Worm (Caenorhabditis elegans) whole organism, early embryonic: ENCODE data around the gene lin-5.

Experiments used
- B0310.2 ChIP-seq: sonication (generic microtip); optimal IDR thresholded peaks from 2 replicates; lab custom pipeline; 2016; ENCODE audit warnings: mild to moderate bottlenecking, missing genetic modification characterization, missing compliant biosample characterization
- F13C5.2 ChIP-seq: sonication (generic microtip); optimal IDR thresholded peaks from 2 replicates; lab custom pipeline; 2017; ENCODE audit warnings: mild to moderate bottlenecking, missing genetic modification characterization, inconsistent platforms, missing compliant biosample characterization
- aly-1 ChIP-seq: sonication (generic microtip); optimal IDR thresholded peaks from 2 replicates; lab custom pipeline; 2016; ENCODE audit warnings: missing genetic modification characterization, missing compliant biosample characterization
- ama-1 ChIP-seq: fragments of 150-350 bp; optimal IDR thresholded peaks from 2 replicates; lab custom pipeline; 2014
- ceh-13 ChIP-seq: fragments of 200-800 bp; sonication (Bioruptor generic); optimal IDR thresholded peaks from 2 replicates; lab custom pipeline; 2018; ENCODE audit warnings: mild to moderate bottlenecking, missing genetic modification characterization, missing compliant biosample characterization
- ceh-36 ChIP-seq: sonication (generic microtip); optimal IDR thresholded peaks from 2 replicates; lab custom pipeline; 2016; ENCODE audit warnings: missing genetic modification characterization, inconsistent platforms, missing compliant biosample characterization
- ets-7 ChIP-seq: sonication (generic microtip); optimal IDR thresholded peaks from 2 replicates; lab custom pipeline; 2016; ENCODE audit warnings: missing genotype, missing genetic modification characterization, missing compliant biosample characterization
- flt-1 ChIP-seq: fragments of 200-800 bp; sonication (Bioruptor generic); IDR thresholded peaks from 2 replicates; pipeline ENCODE4 v1.3.6; 2022; ENCODE audit warnings: missing genetic modification characterization, missing compliant biosample characterization
- hmbx-1 ChIP-seq: sonication (generic microtip); optimal IDR thresholded peaks from 2 replicates; lab custom pipeline; 2016; ENCODE audit warnings: mild to moderate bottlenecking, missing genetic modification characterization, missing compliant biosample characterization
- hmg-4 ChIP-seq: fragments of 200-800 bp; sonication (Bioruptor generic); optimal IDR thresholded peaks from 2 replicates; lab custom pipeline; 2018; ENCODE audit warnings: mild to moderate bottlenecking, missing genetic modification characterization, missing compliant biosample characterization
- hnd-1 ChIP-seq: sonication (generic microtip); optimal IDR thresholded peaks from 2 replicates; lab custom pipeline; 2016; ENCODE audit warnings: missing genetic modification characterization, missing compliant biosample characterization
- pes-1 ChIP-seq: fragments of 200-800 bp; sonication (Bioruptor generic); IDR thresholded peaks from 2 replicates; pipeline ENCODE4 v1.3.6; 2022; ENCODE audit warnings: missing genetic modification reagents, missing genetic modification characterization, missing compliant biosample characterization
- scrt-1 ChIP-seq: fragments of 200-800 bp; sonication (Bioruptor generic); IDR thresholded peaks from 2 replicates; pipeline ENCODE4 v1.3.6; 2022; ENCODE audit warnings: missing genetic modification characterization, missing compliant biosample characterization
- sea-1 ChIP-seq: fragments of 200-800 bp; sonication (Bioruptor generic); conservative IDR thresholded peaks from 2 replicates; pipeline ENCODE4 v1.3.6; 2022; ENCODE audit warnings: missing genetic modification characterization, missing compliant biosample characterization
- tbx-11 ChIP-seq: fragments of 200-800 bp; sonication (Bioruptor generic); IDR thresholded peaks from 2 replicates; pipeline ENCODE4 v1.3.6; 2022; ENCODE audit warnings: missing genetic modification characterization, missing compliant biosample characterization
- tbx-37 ChIP-seq: fragments of 200-800 bp; sonication (Bioruptor generic); conservative IDR thresholded peaks from 2 replicates; pipeline ENCODE4 v1.3.6; 2022; ENCODE audit warnings: missing genetic modification reagents, missing genetic modification characterization, missing compliant biosample characterization
- tra-4 ChIP-seq: sonication (generic microtip); optimal IDR thresholded peaks from 2 replicates; lab custom pipeline; 2017; ENCODE audit warnings: missing genetic modification characterization, missing compliant biosample characterization

The lin-5 gene

ce11 chrII:7889321-7889720 lies 28.9 kb downstream of the lin-5 start:
- no peak for TF ChIP-seq ets-7 (tag; lab: Kevin White, UChicago)
- TF ChIP-seq ceh-13 (GFP tag; lab: Kevin White, UChicago) = no peak
- TF ChIP-seq hmbx-1 (tag; lab: Kevin White, UChicago) = no peak
- no peak for TF ChIP-seq ama-1 (lab: Kevin White, UChicago)
- TF ChIP-seq sea-1 (GFP tag; lab: Robert Waterston, UW) = no peak
- no peak for TF ChIP-seq B0310.2 (tag; lab: Kevin White, UChicago)
- no peak for TF ChIP-seq scrt-1 (GFP tag; lab: Robert Waterston, UW)
- TF ChIP-seq ceh-36 (tag; lab: Kevin White, UChicago) = no peak
- no peak for TF ChIP-seq aly-1 (tag; lab: Kevin White, UChicago)
- TF ChIP-seq F13C5.2 = no peak
- TF ChIP-seq tbx-37 (GFP tag; lab: Robert Waterston, UW) = no peak
- no peak for TF ChIP-seq pes-1 (GFP tag; lab: Robert Waterston, UW)
- no peak for TF ChIP-seq tra-4 (tag; lab: Kevin White, UChicago)
- TF ChIP-seq hmg-4 (GFP tag; lab: Kevin White, UChicago) = no peak
- TF ChIP-seq tbx-11 = no peak
- no peak for TF ChIP-seq flt-1 (GFP tag; lab: Robert Waterston, UW)
- TF ChIP-seq hnd-1 (tag; lab: Kevin White, UChicago) = no peak

- no peak for TF ChIP-seq ceh-36 (tag; lab: Kevin White, UChicago)
- no peak for TF ChIP-seq F13C5.2
- no peak for TF ChIP-seq ceh-13 (GFP tag; lab: Kevin White, UChicago)
- no peak for TF ChIP-seq hnd-1 (tag; lab: Kevin White, UChicago)
- TF ChIP-seq hmbx-1 (tag; lab: Kevin White, UChicago) = no peak
- TF ChIP-seq ama-1 (lab: Kevin White, UChicago) = no peak
- no peak for TF ChIP-seq scrt-1 (GFP tag; lab: Robert Waterston, UW)
- no peak for TF ChIP-seq ets-7 (tag; lab: Kevin White, UChicago)
- no peak for TF ChIP-seq tbx-11
These were observed 31.7 kb downstream of the lin-5 start for ce11 chrII:7891869-7892615.

- TF ChIP-seq ceh-36 (tag; lab: Kevin White, UChicago) (no peak), flt-1 (GFP tag; lab: Robert Waterston, UW) (no peak), ets-7 (tag; lab: Kevin White, UChicago) (no peak), tbx-37 (GFP tag; lab: Robert Waterston, UW) (no peak), tbx-11 (no peak), ceh-13 (GFP tag; lab: Kevin White, UChicago) (no peak), sea-1 (GFP tag; lab: Robert Waterston, UW) (no peak), hmg-4 (GFP tag; lab: Kevin White, UChicago) (no peak), hmbx-1 (tag; lab: Kevin White, UChicago) (no peak), hnd-1 (tag; lab: Kevin White, UChicago) (no peak), F13C5.2 (no peak), ama-1 (lab: Kevin White, UChicago) (no peak), aly-1 (tag; lab: Kevin White, UChicago) (no peak)
These were observed 32.4 kb downstream of the lin-5 start, which contains the start of gene ptc-1 for ce11 chrII:7892761-7893272. Gene ptc-1, plus strand, starts transcription at chrII:7893222.

- TF ChIP-seq hmbx-1 (tag; lab: Kevin White, UChicago) = no peak
- no peak for TF ChIP-seq pes-1 (GFP tag; lab: Robert Waterston, UW)
- TF ChIP-seq ceh-13 (GFP tag; lab: Kevin White, UChicago) = no peak
- TF ChIP-seq aly-1 (tag; lab: Kevin White, UChicago) = no peak
- no peak for TF ChIP-seq ets-7 (tag; lab: Kevin White, UChicago)
- no peak for TF ChIP-seq tbx-37 (GFP tag; lab: Robert Waterston, UW)
- no peak for TF ChIP-seq tra-4 (tag; lab: Kevin White, UChicago)
- no peak for TF ChIP-seq scrt-1 (GFP tag; lab: Robert Waterston, UW)
These were observed 33.3 kb downstream of the lin-5 start for ce11 chrII:7893648-7894047.

- TF ChIP-seq tbx-37 (GFP tag; lab: Robert Waterston, UW) (no peak), sea-1 (GFP tag; lab: Robert Waterston, UW) (no peak), ets-7 (tag; lab: Kevin White, UChicago) (no peak), aly-1 (tag; lab: Kevin White, UChicago) (no peak), ceh-13 (GFP tag; lab: Kevin White, UChicago) (no peak)
These were observed 34.8 kb downstream of the lin-5 start for ce11 chrII:7895190-7895589.

- TF ChIP-seq flt-1 (GFP tag; lab: Robert Waterston, UW) (no peak), tra-4 (tag; lab: Kevin White, UChicago) (no peak), scrt-1 (GFP tag; lab: Robert Waterston, UW) (no peak), ceh-13 (GFP tag; lab: Kevin White, UChicago) (no peak), tbx-37 (GFP tag; lab: Robert Waterston, UW) (no peak)
These were observed 39.9 kb downstream of the lin-5 start, which contains the start of gene rev-1 for ce11 chrII:7900190-7900672. Gene rev-1, plus strand, starts transcription at chrII:7900622.

ce11 chrII:7900762-7901161 lies 40.4 kb downstream of the lin-5 start:
- no peak for TF ChIP-seq tbx-11
- no peak for TF ChIP-seq ceh-36 (tag; lab: Kevin White, UChicago)
- no peak for TF ChIP-seq ama-1 (lab: Kevin White, UChicago)
- TF ChIP-seq aly-1 (tag; lab: Kevin White, UChicago) = no peak
- TF ChIP-seq flt-1 (GFP tag; lab: Robert Waterston, UW) = no peak
- TF ChIP-seq scrt-1 (GFP tag; lab: Robert Waterston, UW) = no peak
- no peak for TF ChIP-seq B0310.2 (tag; lab: Kevin White, UChicago)
- no peak for TF ChIP-seq tra-4 (tag; lab: Kevin White, UChicago)
- no peak for TF ChIP-seq hmg-4 (GFP tag; lab: Kevin White, UChicago)
- TF ChIP-seq ets-7 (tag; lab: Kevin White, UChicago) = no peak
- TF ChIP-seq ceh-13 (GFP tag; lab: Kevin White, UChicago) = no peak
- TF ChIP-seq pes-1 (GFP tag; lab: Robert Waterston, UW) = no peak
